Worm (Caenorhabditis elegans) whole organism, mixed stage, embryonic: ENCODE results near the gene lgg-1.

Experiments used
- blmp-1 ChIP-seq: fragments of 150-350 bp; optimal IDR thresholded peaks from 2 replicates; lab custom pipeline; 2014; ENCODE audit warnings: missing biosample characterization, missing genetic modification characterization
- mab-5 ChIP-seq: fragments of 150-350 bp; optimal IDR thresholded peaks from 2 replicates; lab custom pipeline; 2014; ENCODE audit warnings: missing biosample characterization, missing genetic modification characterization
- nhr-237 ChIP-seq: fragments of 150-350 bp; optimal IDR thresholded peaks from 2 replicates; lab custom pipeline; 2014; ENCODE audit warnings: missing biosample characterization, missing genetic modification characterization
- nhr-28 ChIP-seq: fragments of 150-350 bp; optimal IDR thresholded peaks from 2 replicates; lab custom pipeline; 2014; ENCODE audit warnings: missing biosample characterization, missing genetic modification characterization
- nhr-76 ChIP-seq: sonication (generic microtip); optimal IDR thresholded peaks from 2 replicates; lab custom pipeline; 2017; ENCODE audit warnings: missing biosample characterization, missing genetic modification characterization
- pha-4 ChIP-seq: fragments of 150-350 bp; optimal IDR thresholded peaks from 2 replicates; lab custom pipeline; 2018; ENCODE audit warnings: missing biosample characterization, missing genetic modification reagents, missing genetic modification characterization
- snpc-4 ChIP-seq: fragments of 150-350 bp; optimal IDR thresholded peaks from 2 replicates; lab custom pipeline; 2014; ENCODE audit warnings: missing biosample characterization, missing genetic modification characterization
- unc-120 ChIP-seq: sonication (generic microtip); optimal IDR thresholded peaks from 2 replicates; lab custom pipeline; 2017; ENCODE audit warnings: missing genetic modification characterization, missing compliant biosample characterization; ENCODE audit not compliant: poor library complexity, severe bottlenecking
- unc-62 ChIP-seq: fragments of 150-350 bp; optimal IDR thresholded peaks from 2 replicates; lab custom pipeline; 2014; ENCODE audit warnings: missing biosample characterization, missing genetic modification reagents, missing genetic modification characterization

DNA sequence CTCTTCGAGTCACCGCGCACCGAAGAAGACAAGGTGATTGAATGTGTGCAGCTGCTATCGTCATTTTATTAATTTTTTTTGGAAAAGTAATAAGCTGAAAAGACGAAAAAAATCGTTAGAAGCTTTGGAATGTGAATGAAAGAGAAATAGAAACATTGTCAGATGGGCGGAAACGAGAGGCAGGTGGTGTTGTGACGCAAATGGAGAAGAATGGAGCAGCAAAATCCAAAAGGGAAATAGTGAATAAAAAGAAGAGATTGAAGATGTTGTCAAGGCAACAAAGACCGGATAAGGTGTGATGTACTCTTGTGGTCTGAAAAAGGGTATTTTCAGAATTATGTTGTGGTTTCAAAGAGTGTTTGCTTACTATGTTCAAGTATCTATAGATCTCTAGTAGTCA, 5.1 kb downstream of the lgg-1 start:
- TF ChIP-seq unc-120 (tag; lab: Kevin White, UChicago), result no peak
- TF ChIP-seq pha-4 (tag; lab: Kevin White, UChicago), result no peak
- TF ChIP-seq blmp-1, result no peak
- no peak for TF ChIP-seq unc-62 (GFP tag; lab: Kevin White, UChicago)
- no peak for TF ChIP-seq nhr-237
- no peak for TF ChIP-seq mab-5
- TF ChIP-seq nhr-28 (tag; lab: Kevin White, UChicago), result no peak
- no peak for TF ChIP-seq snpc-4
- TF ChIP-seq nhr-76, result no peak
